Worm (Caenorhabditis elegans): ENCODE results near the gene kcnl-1.

The kcnl-1 gene

DNA sequence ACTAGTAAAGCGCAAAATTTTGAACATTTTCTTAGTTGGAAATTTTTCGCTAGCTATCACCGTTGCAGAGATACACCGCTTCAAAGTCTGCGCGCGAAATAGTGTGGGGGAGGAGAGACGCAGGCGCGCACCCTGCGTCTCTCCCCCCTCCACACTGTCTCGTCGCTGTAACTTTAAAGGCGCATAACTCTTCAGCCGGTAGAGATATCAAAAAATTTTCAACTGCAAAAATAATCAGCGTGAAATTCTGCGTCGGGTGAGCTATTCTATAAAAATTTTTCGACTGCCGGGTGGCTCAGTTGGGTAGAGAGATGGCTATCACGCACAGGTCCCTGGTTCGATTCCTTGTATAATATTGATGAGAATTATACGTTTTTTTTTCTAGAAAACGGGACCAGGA, 64.4 kb downstream of the kcnl-1 start:
- TF ChIP-seq hlh-17 (GFP tag; optimal IDR thresholded peaks at IDR 0.05; ENCODE audit: borderline replicate concordance) (no peak), ceh-8 (GFP tag; optimal IDR thresholded peaks at IDR 0.05) (no peak), jun-1 (tag; optimal IDR thresholded peaks at IDR 0.05) (no peak), efl-1 (optimal IDR thresholded peaks at IDR 0.05) (no peak), efl-1 (GFP tag; optimal IDR thresholded peaks at IDR 0.05 in 1 of 2) (peak in 1 of 2 experiments; percentile 35), lir-3 (tag; optimal IDR thresholded peaks at IDR 0.05; ENCODE audit: poor library complexity) (no peak), snu-23 (GFP tag; optimal IDR thresholded peaks at IDR 0.05) (no peak), nhr-19 (GFP tag; conservative IDR thresholded peaks at IDR 0.05) (0 out of 2 replicates have a peak, but pooled peaks have one; percentile 26), nhr-20 (tag; optimal IDR thresholded peaks at IDR 0.05) (no peak), sup-37 (GFP tag; optimal IDR thresholded peaks at IDR 0.05) (no peak), egl-13 (tag; optimal IDR thresholded peaks at IDR 0.05) (no peak), dpl-1 (GFP tag; optimal IDR thresholded peaks at IDR 0.05) (no peak), ces-1 (GFP tag; optimal IDR thresholded peaks at IDR 0.05) (no peak), lin-35 (GFP tag; optimal IDR thresholded peaks at IDR 0.05) (no peak), unc-62 (GFP tag; optimal IDR thresholded peaks at IDR 0.05) (no peak), ceh-88 (GFP tag; IDR thresholded peaks at IDR 0.05) (no peak)

DNA sequence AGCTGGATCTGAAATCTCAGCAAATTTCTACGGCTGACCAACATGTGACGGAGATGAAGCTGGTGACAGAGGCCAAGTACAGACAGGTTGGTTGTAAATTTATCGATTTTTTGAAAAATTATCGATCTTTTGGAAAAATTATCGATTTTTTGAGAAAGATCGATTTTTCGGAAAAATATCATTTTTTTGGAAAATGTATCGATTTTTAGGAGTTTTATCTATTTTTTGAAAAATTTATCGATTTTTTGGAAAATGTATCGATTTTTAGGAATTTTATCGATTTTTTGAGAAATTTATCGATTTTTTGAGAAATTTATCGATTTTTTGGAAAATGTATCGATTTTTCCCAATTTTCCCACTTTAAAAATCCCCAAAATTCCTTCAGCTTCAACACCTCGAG, 64.8 kb downstream of the kcnl-1 start:
- TF ChIP-seq snu-23 (GFP tag; optimal IDR thresholded peaks at IDR 0.05), result no peak
- TF ChIP-seq sptf-1 (tag; optimal IDR thresholded peaks at IDR 0.05), result peak; percentile 19

DNA sequence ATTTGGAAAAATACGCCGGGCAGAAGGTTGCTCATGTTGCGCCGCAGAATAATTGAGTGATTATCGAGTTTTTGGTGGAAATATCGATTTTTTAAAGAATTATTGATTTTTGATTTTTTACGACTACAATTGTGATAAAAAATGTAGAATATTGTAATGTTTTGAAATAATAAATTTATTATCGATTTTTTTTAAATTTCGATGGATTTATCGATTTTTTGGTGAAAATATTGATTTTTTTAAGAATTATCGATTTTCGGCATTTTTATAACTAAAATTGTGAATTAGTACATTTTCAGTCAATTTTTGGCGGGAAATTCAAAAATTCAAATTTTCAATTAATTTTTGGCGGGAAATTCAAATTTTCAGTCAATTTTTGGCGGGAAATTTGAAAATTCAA, 65.4 kb downstream of the kcnl-1 start:
- TF ChIP-seq elt-2 (tag; optimal IDR thresholded peaks at IDR 0.05) (no peak), sox-4 (tag; optimal IDR thresholded peaks at IDR 0.05) (no peak), pqm-1 (tag; optimal IDR thresholded peaks at IDR 0.05) (no peak), blmp-1 (tag; optimal IDR thresholded peaks at IDR 0.05) (no peak), snpc-4 (tag; optimal IDR thresholded peaks at IDR 0.05) (no peak), lin-14 (GFP tag; optimal IDR thresholded peaks at IDR 0.05) (no peak), unc-30 (tag; optimal IDR thresholded peaks at IDR 0.05) (no peak), efl-1 (optimal IDR thresholded peaks at IDR 0.05) (no peak), efl-1 (GFP tag; optimal IDR thresholded peaks at IDR 0.05 in 1 of 2) (no peak), C34B4.2 (tag; optimal IDR thresholded peaks at IDR 0.05) (no peak), ama-1 (optimal IDR thresholded peaks at IDR 0.05) (no peak), Y116A8C.19 (tag; optimal IDR thresholded peaks at IDR 0.05; ENCODE audit: borderline replicate concordance) (no peak), tbx-2 (tag; optimal IDR thresholded peaks at IDR 0.05) (no peak), unc-86 (tag; optimal IDR thresholded peaks at IDR 0.05) (no peak)

DNA sequence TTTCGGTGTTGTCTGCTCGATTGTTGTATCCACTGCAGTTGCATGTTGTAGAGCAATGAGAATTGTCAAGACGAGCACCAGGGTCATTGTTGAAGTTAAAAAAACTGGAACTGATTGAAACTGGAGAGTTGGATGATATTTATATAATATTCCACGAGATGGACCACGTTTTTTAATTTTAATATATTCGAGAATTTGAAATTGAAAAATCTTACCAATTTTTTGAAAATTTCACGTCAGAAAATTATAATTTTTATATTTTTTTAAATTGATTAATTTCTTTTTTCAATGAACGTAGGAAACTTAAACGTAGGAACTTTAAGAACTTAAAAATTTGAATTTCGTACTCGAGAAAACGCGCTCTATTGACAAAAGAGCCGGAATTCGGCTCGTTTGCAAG, 67.4 kb downstream of the kcnl-1 start, which contains the start of gene Y43F8C.5:
TSS of gene Y43F8C.5 (minus strand) at position 101 of the 400 bp plus-strand sequence.
- no peak for TF ChIP-seq egl-13 (tag; optimal IDR thresholded peaks at IDR 0.05)
- no peak for TF ChIP-seq egl-27 (tag; optimal IDR thresholded peaks at IDR 0.05)
- no peak for TF ChIP-seq sup-37 (GFP tag; optimal IDR thresholded peaks at IDR 0.05)

DNA sequence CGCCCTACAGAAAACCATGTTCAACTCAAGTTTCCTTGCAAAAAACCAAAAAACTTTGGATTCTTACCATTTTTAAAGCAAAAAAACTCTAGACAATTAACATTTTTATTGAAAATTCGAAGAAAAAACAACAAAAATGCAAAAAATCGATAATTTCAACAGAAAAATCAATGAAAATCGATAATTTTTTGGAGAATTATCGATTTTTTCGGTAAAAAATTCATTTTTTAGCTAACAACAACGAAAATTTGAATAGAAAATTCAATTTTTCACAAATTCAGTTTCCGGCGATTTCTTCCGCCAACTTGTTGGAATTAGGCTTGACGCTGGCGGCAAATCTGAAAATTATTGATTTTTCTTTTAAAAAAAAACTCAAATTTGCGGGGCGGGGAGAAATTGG, 67.8 kb downstream of the kcnl-1 start:
- TF ChIP-seq nhr-19 (GFP tag; conservative IDR thresholded peaks at IDR 0.05), result no peak
- no peak for TF ChIP-seq lin-13 (GFP tag; optimal IDR thresholded peaks at IDR 0.05)
- no peak for TF ChIP-seq nhr-76 (tag; optimal IDR thresholded peaks at IDR 0.05)
- TF ChIP-seq Y116A8C.19 (tag; optimal IDR thresholded peaks at IDR 0.05; ENCODE audit: borderline replicate concordance), result no peak
- TF ChIP-seq mef-2 (tag; optimal IDR thresholded peaks at IDR 0.05), result no peak
- no peak for TF ChIP-seq hlh-17 (GFP tag; optimal IDR thresholded peaks at IDR 0.05; ENCODE audit: borderline replicate concordance)

DNA sequence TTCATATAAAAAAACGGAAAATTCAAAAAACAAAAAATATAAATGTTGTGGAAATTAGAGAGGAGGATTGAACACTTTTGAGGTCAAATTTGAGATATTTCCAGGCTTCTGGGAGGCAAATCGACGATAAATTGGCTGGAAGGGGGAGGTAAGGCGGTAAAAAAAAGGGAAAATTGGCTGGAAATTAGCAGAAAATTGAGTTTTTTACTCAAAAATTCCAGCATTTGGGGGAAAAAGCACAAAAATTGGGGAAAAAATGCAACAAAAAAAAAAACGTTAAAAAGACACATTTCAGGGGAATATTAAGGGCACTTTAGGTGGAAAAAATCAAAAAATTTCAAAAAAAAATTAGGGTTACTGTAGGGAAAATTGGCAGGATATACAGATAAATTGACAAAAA, 69.0 kb downstream of the kcnl-1 start:
- TF ChIP-seq sptf-1 (tag; optimal IDR thresholded peaks at IDR 0.05), result peak; percentile 81
- TF ChIP-seq nhr-84 (tag; optimal IDR thresholded peaks at IDR 0.05), result no peak
- no peak for TF ChIP-seq efl-1 (optimal IDR thresholded peaks at IDR 0.05)
- TF ChIP-seq efl-1 (GFP tag; optimal IDR thresholded peaks at IDR 0.05 in 1 of 2), result peak in 1 of 2 experiments; percentile 79
- no peak for TF ChIP-seq isw-1 (GFP tag; IDR thresholded peaks at IDR 0.05)

All from whole organism, L1 larva.